Worm (Caenorhabditis elegans) whole organism, L4 larva: ENCODE results near the gene aldo-2.

Experiments
- dmd-9 ChIP-seq: fragments of 200-800 bp; sonication (Bioruptor generic); IDR thresholded peaks from 2 replicates; pipeline ENCODE4 v1.3.6; 2022; ENCODE audit warnings: missing genetic modification reagents, missing genetic modification characterization, missing compliant biosample characterization
- dve-1 ChIP-seq: sonication (generic microtip); optimal IDR thresholded peaks from 2 replicates; lab custom pipeline; 2017; ENCODE audit warnings: antibody characterized with exemption, mild to moderate bottlenecking, missing genetic modification characterization, missing compliant biosample characterization; ENCODE audit not compliant: insufficient read depth
- lin-15B ChIP-seq: fragments of 150-350 bp; sonication (generic microtip); optimal IDR thresholded peaks from 3 replicates; lab custom pipeline; 2014; ENCODE audit warnings: missing biosample characterization, missing genetic modification characterization
- mep-1 ChIP-seq: fragments of 150-350 bp; sonication (generic microtip); optimal IDR thresholded peaks from 3 replicates; lab custom pipeline; 2014; ENCODE audit warnings: missing biosample characterization, missing genetic modification characterization
- nhr-11 ChIP-seq: fragments of 150-350 bp; optimal IDR thresholded peaks from 2 replicates; lab custom pipeline; 2014; ENCODE audit warnings: missing biosample characterization, missing genetic modification characterization
- nhr-28 ChIP-seq: fragments of 150-350 bp; optimal IDR thresholded peaks from 2 replicates; lab custom pipeline; 2014; ENCODE audit warnings: missing biosample characterization, missing genetic modification characterization
- nhr-76 ChIP-seq: fragments of 150-350 bp; optimal IDR thresholded peaks from 2 replicates; lab custom pipeline; 2014; ENCODE audit warnings: missing biosample characterization, missing genetic modification characterization
- set-16 ChIP-seq: fragments of 200-800 bp; sonication (Bioruptor generic); IDR thresholded peaks from 2 replicates; pipeline ENCODE4 v1.3.6; 2022; ENCODE audit warnings: missing genetic modification reagents, missing genetic modification characterization, missing compliant biosample characterization
- snpc-4 ChIP-seq: fragments of 150-350 bp; optimal IDR thresholded peaks from 2 replicates; lab custom pipeline; 2014; ENCODE audit warnings: missing biosample characterization, missing genetic modification characterization

DNA sequence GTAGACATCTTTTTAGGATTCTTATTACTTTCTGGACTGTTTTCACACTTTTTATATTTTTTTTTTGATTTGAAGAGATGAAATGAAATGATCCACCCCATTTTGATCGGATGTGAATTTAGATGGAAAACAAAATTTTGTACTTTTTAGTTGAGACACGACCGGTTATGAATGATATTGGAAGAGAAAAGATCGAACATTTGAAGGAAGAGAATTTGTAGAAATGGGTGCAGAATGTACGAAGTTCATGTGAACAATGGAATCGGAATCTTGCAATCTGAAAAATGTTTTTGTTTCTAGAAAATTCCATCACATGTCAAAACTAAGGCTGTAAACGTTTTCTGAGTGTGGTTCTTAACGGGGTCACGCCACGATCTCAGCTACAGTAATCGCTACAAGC is 6.4 kb upstream of the aldo-2 start, which contains the start of gene F01F1.14:
- TF ChIP-seq nhr-11 (no peak), set-16 (GFP tag; lab: Robert Waterston, UW) (no peak), nhr-76 (tag; lab: Kevin White, UChicago) (no peak), snpc-4 (tag; lab: Kevin White, UChicago) (no peak), dmd-9 (GFP tag; lab: Robert Waterston, UW) (no peak), lin-15B (tag; lab: Kevin White, UChicago) (no peak), mep-1 (tag; lab: Kevin White, UChicago) (no peak), dve-1 (no peak), nhr-28 (tag; lab: Kevin White, UChicago) (no peak)
